ENCODE assay signal across 1 worm cellular context in genomic region chrIV:12854372-12855114, ce11.
TF ChIP-seq lines count a peak whose summit lies in the region.

No protein-coding gene starts in this region.

TF ChIP-seq in whole organism, L4 larva, 104 proteins besides CTCF, POLR2A, EP300 and RAD21 (continued from another document):
- TF ChIP-seq madf-9 (GFP tag; conservative IDR thresholded peaks at IDR 0.05; lab: Robert Waterston, UW), result no peak
- no peak for TF ChIP-seq mep-1 (tag; optimal IDR thresholded peaks at IDR 0.05; lab: Kevin White, UChicago)
